Fruit fly (Drosophila melanogaster) whole organism, prepupa: ENCODE data around the gene CG6933.

Experiments used
- CG10631 ChIP-seq: fragments of 200-800 bp; sonication (Bioruptor generic); optimal IDR thresholded peaks from 2 replicates; lab custom pipeline; 2016; ENCODE audit warnings: missing biosample characterization, missing genetic modification characterization
- CG10669 ChIP-seq: fragments of 200-800 bp; sonication (Bioruptor generic); optimal IDR thresholded peaks from 3 replicates; lab custom pipeline; 2018; ENCODE audit warnings: missing biosample characterization, mild to moderate bottlenecking, missing genetic modification characterization, moderate library complexity
- CG11294 ChIP-seq: fragments of 200-800 bp; sonication (Bioruptor generic); IDR thresholded peaks from 2 replicates; pipeline ENCODE4 v1.3.6; 2022; ENCODE audit warnings: missing biosample characterization, missing genetic modification characterization
- CG11762 ChIP-seq: fragments of 200-800 bp; sonication (Bioruptor generic); optimal IDR thresholded peaks from 3 replicates; lab custom pipeline; 2016; ENCODE audit warnings: missing biosample characterization, missing genetic modification characterization; ENCODE audit not compliant: insufficient read depth
- CG11902 ChIP-seq: fragments of 200-800 bp; sonication (Bioruptor generic); optimal IDR thresholded peaks from 3 replicates; lab custom pipeline; 2016; ENCODE audit warnings: missing biosample characterization, missing genetic modification characterization
- CG15336 ChIP-seq: fragments of 200-800 bp; sonication (Bioruptor generic); IDR thresholded peaks from 2 replicates; pipeline ENCODE4 v1.3.6; 2022; ENCODE audit warnings: missing biosample characterization, missing genetic modification characterization
- CG1621 ChIP-seq: fragments of 200-800 bp; sonication (Bioruptor generic); optimal IDR thresholded peaks from 3 replicates; lab custom pipeline; 2018; ENCODE audit warnings: missing biosample characterization, mild to moderate bottlenecking, missing genetic modification characterization
- CG3032 ChIP-seq: fragments of 200-800 bp; optimal IDR thresholded peaks from 2 replicates; lab custom pipeline; 2019; ENCODE audit warnings: missing biosample characterization, mild to moderate bottlenecking, missing genetic modification characterization, moderate library complexity
- CG31627 ChIP-seq: fragments of 200-800 bp; sonication (Bioruptor generic); optimal IDR thresholded peaks from 3 replicates; lab custom pipeline; 2016; ENCODE audit warnings: missing biosample characterization, missing genetic modification characterization
- CG32006 ChIP-seq: fragments of 200-800 bp; sonication (Bioruptor generic); optimal IDR thresholded peaks from 3 replicates; lab custom pipeline; 2017; ENCODE audit warnings: missing biosample characterization, mild to moderate bottlenecking, missing genetic modification characterization
- CG34406 ChIP-seq: fragments of 200-800 bp; sonication (Bioruptor generic); optimal IDR thresholded peaks from 3 replicates; lab custom pipeline; 2016; ENCODE audit warnings: missing biosample characterization, missing genetic modification characterization
- CG3919 ChIP-seq: fragments of 200-800 bp; sonication (Bioruptor generic); optimal IDR thresholded peaks from 3 replicates; lab custom pipeline; 2016; ENCODE audit warnings: missing biosample characterization, missing genetic modification characterization
- CG4318 ChIP-seq: fragments of 200-800 bp; sonication (Bioruptor generic); optimal IDR thresholded peaks from 3 replicates; lab custom pipeline; 2017; ENCODE audit warnings: missing biosample characterization, mild to moderate bottlenecking, missing genetic modification characterization
- CG6163 ChIP-seq: fragments of 200-800 bp; sonication (Bioruptor generic); IDR thresholded peaks from 3 replicates; pipeline ENCODE4 v1.3.6; 2022; ENCODE audit warnings: missing biosample characterization, missing genetic modification characterization
- CG6792 ChIP-seq: fragments of 200-800 bp; sonication (Bioruptor generic); optimal IDR thresholded peaks from 3 replicates; lab custom pipeline; 2016; ENCODE audit warnings: missing biosample characterization, missing genetic modification characterization
- CG6808 ChIP-seq: fragments of 200-800 bp; sonication (Bioruptor generic); optimal IDR thresholded peaks from 3 replicates; lab custom pipeline; 2017; ENCODE audit warnings: missing biosample characterization, missing genetic modification characterization, mild to moderate bottlenecking, moderate library complexity, missing genetic modification reagents
- CG6854 ChIP-seq: fragments of 200-800 bp; sonication (Bioruptor generic); optimal IDR thresholded peaks from 2 replicates; lab custom pipeline; 2017; ENCODE audit warnings: missing biosample characterization, mild to moderate bottlenecking, missing genetic modification characterization
- CG7368 ChIP-seq: fragments of 200-800 bp; sonication (Bioruptor generic); optimal IDR thresholded peaks from 3 replicates; lab custom pipeline; 2016; ENCODE audit warnings: missing biosample characterization, missing genetic modification characterization
- CG8119 ChIP-seq: fragments of 200-800 bp; sonication (Bioruptor generic); IDR thresholded peaks from 3 replicates; pipeline ENCODE4 v1.3.6; 2022; ENCODE audit warnings: missing biosample characterization, missing genetic modification characterization
- CG8632 ChIP-seq: fragments of 200-800 bp; sonication (Bioruptor generic); optimal IDR thresholded peaks from 3 replicates; lab custom pipeline; 2016; ENCODE audit warnings: missing biosample characterization, missing genetic modification characterization
- Eip75B ChIP-seq: fragments of 200-800 bp; sonication (Bioruptor generic); optimal IDR thresholded peaks from 3 replicates; lab custom pipeline; 2016; ENCODE audit warnings: missing biosample characterization, missing genetic modification characterization
- Eip78C ChIP-seq: fragments of 200-800 bp; sonication (Bioruptor generic); peaks from one replicate; lab custom pipeline; 2016; ENCODE audit warnings: missing biosample characterization, missing genetic modification characterization
- Eip93F ChIP-seq: fragments of 200-800 bp; sonication (Bioruptor generic); optimal IDR thresholded peaks from 2 replicates; lab custom pipeline; 2016; ENCODE audit warnings: missing biosample characterization, mild to moderate bottlenecking, missing genetic modification characterization
- Ets21C ChIP-seq: fragments of 200-800 bp; sonication (Bioruptor generic); optimal IDR thresholded peaks from 3 replicates; lab custom pipeline; 2016; ENCODE audit warnings: missing biosample characterization, missing genetic modification characterization
- Ets96B ChIP-seq: fragments of 200-800 bp; optimal IDR thresholded peaks from 2 replicates; lab custom pipeline; 2019; ENCODE audit warnings: missing biosample characterization, mild to moderate bottlenecking, missing genetic modification characterization, moderate library complexity
- Hr38 ChIP-seq: sonication (Bioruptor generic); optimal IDR thresholded peaks from 2 replicates; lab custom pipeline; 2016; ENCODE audit warnings: missing biosample characterization, missing genetic modification characterization
- Hr4 ChIP-seq: fragments of 200-800 bp; sonication (Bioruptor generic); optimal IDR thresholded peaks from 3 replicates; lab custom pipeline; 2016; ENCODE audit warnings: missing biosample characterization, missing genetic modification characterization
- Lpt ChIP-seq: fragments of 200-800 bp; sonication (Bioruptor generic); optimal IDR thresholded peaks from 3 replicates; lab custom pipeline; 2016; ENCODE audit warnings: missing biosample characterization, missing genetic modification characterization
- Met ChIP-seq: fragments of 200-800 bp; sonication (Bioruptor generic); optimal IDR thresholded peaks from 3 replicates; lab custom pipeline; 2016; ENCODE audit warnings: missing biosample characterization, missing genetic modification characterization
- OdsH ChIP-seq: fragments of 200-800 bp; sonication (Bioruptor generic); optimal IDR thresholded peaks from 3 replicates; lab custom pipeline; 2016; ENCODE audit warnings: missing biosample characterization, missing genetic modification characterization
- Sox102F ChIP-seq: fragments of 200-800 bp; sonication (Bioruptor generic); optimal IDR thresholded peaks from 2 replicates; lab custom pipeline; 2016; ENCODE audit warnings: missing biosample characterization, mild to moderate bottlenecking, missing genetic modification characterization
- Sox14 ChIP-seq: fragments of 200-800 bp; sonication (Bioruptor generic); optimal IDR thresholded peaks from 3 replicates; lab custom pipeline; 2016; ENCODE audit warnings: missing biosample characterization, missing genetic modification characterization
- Sox15 ChIP-seq: fragments of 200-800 bp; sonication (Bioruptor generic); optimal IDR thresholded peaks from 3 replicates; lab custom pipeline; 2016; ENCODE audit warnings: missing biosample characterization, missing genetic modification characterization
- cyc ChIP-seq: fragments of 200-800 bp; sonication (Bioruptor generic); optimal IDR thresholded peaks from 3 replicates; lab custom pipeline; 2016; ENCODE audit warnings: missing biosample characterization, missing genetic modification characterization
- dac ChIP-seq: fragments of 200-800 bp; sonication (Bioruptor generic); optimal IDR thresholded peaks from 2 replicates; lab custom pipeline; 2017; ENCODE audit warnings: missing biosample characterization, mild to moderate bottlenecking, missing genetic modification characterization
- dsx ChIP-seq: fragments of 200-800 bp; optimal IDR thresholded peaks from 3 replicates; lab custom pipeline; 2019; ENCODE audit warnings: missing biosample characterization, mild to moderate bottlenecking, missing genetic modification characterization, moderate library complexity; ENCODE audit not compliant: poor library complexity, severe bottlenecking
- eg ChIP-seq: fragments of 200-800 bp; sonication (Bioruptor generic); IDR thresholded peaks from 3 replicates; pipeline ENCODE4 v1.3.6; 2022; ENCODE audit warnings: missing biosample characterization, missing genetic modification characterization
- esn ChIP-seq: fragments of 200-800 bp; sonication (Bioruptor generic); optimal IDR thresholded peaks from 2 replicates; lab custom pipeline; 2016; ENCODE audit warnings: missing biosample characterization, mild to moderate bottlenecking, missing genetic modification characterization, moderate library complexity
- fd59A ChIP-seq: fragments of 200-800 bp; sonication (Bioruptor generic); optimal IDR thresholded peaks from 2 replicates; lab custom pipeline; 2017; ENCODE audit warnings: missing biosample characterization, mild to moderate bottlenecking, missing genetic modification characterization, missing genetic modification reagents
- fd85E ChIP-seq: fragments of 200-800 bp; sonication (Bioruptor generic); optimal IDR thresholded peaks from 3 replicates; lab custom pipeline; 2016; ENCODE audit warnings: missing biosample characterization, missing genetic modification characterization
- fkh ChIP-seq: fragments of 200-800 bp; sonication (Bioruptor generic); optimal IDR thresholded peaks from 3 replicates; lab custom pipeline; 2017; ENCODE audit warnings: missing biosample characterization, mild to moderate bottlenecking, missing genetic modification characterization, moderate library complexity
- pdm3 ChIP-seq: fragments of 200-800 bp; sonication (Bioruptor generic); optimal IDR thresholded peaks from 3 replicates; lab custom pipeline; 2016; ENCODE audit warnings: missing biosample characterization, missing genetic modification characterization
- salr ChIP-seq, 2 experiments: fragments of 200-800 bp; sonication (Bioruptor generic); optimal IDR thresholded peaks; 3 replicates each; lab custom pipeline; 2016 to 2018; ENCODE audit warnings: missing biosample characterization in 2 of 2, missing genetic modification characterization in 2 of 2, mild to moderate bottlenecking in 1 of 2
- spab ChIP-seq: fragments of 200-800 bp; sonication (Bioruptor generic); optimal IDR thresholded peaks from 2 replicates; lab custom pipeline; 2017; ENCODE audit warnings: missing biosample characterization, mild to moderate bottlenecking, missing genetic modification characterization, missing genetic modification reagents
- ss ChIP-seq, 2 experiments: fragments of 200-800 bp; sonication (Bioruptor generic); optimal IDR thresholded peaks; 2 replicates in 1 of 2; 3 replicates in 1 of 2; lab custom pipeline; 2017 to 2018; ENCODE audit warnings: mild to moderate bottlenecking in 2 of 2, missing biosample characterization in 2 of 2, missing genetic modification characterization in 2 of 2, moderate library complexity in 1 of 2
- svp ChIP-seq: fragments of 200-800 bp; sonication (Bioruptor generic); peaks from one replicate; lab custom pipeline; 2016; ENCODE audit warnings: missing biosample characterization, missing genetic modification characterization
- topi ChIP-seq: fragments of 200-800 bp; sonication (Bioruptor generic); optimal IDR thresholded peaks from 3 replicates; lab custom pipeline; 2016; ENCODE audit warnings: missing biosample characterization, missing genetic modification characterization

CG6933 gene

DNA sequence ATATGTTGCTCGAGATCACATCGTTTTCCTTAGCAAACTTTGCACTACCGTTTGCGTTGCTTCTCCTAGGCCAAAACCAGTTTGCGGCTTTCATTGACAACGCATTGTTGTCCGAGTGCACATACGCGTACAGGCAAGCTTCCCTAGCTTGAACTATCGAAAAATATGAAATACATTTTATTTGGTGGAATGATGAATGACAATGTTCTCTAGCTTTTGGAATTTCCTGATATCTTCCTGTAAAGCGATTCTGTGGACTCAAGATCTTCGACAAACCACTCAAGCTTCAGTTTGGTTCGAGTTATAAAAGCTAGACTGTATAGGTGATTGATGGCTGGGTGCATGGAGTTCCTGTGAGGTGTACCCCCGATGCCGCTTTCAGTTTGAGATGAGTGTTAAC, 24.3 kb downstream of the CG6933 start (continued):
- TF ChIP-seq Sox14 (GFP tag; lab: Kevin White, UChicago) (peak; percentile 83), CG10631 (GFP tag; lab: Kevin White, UChicago) (peak; percentile 88), spab (GFP tag; lab: Kevin White, UChicago) (peak; percentile 85), Eip78C (peak; percentile 96), Hr38 (GFP tag; lab: Kevin White, UChicago) (no peak), fd85E (GFP tag; lab: Kevin White, UChicago) (no peak), CG7368 (GFP tag; lab: Kevin White, UChicago) (peak; percentile 75), fkh (GFP tag; lab: Kevin White, UChicago) (no peak), esn (GFP tag; lab: Kevin White, UChicago) (peak; percentile 33), Hr4 (GFP tag; lab: Kevin White, UChicago) (peak; percentile 92), salr (GFP tag; optimal IDR thresholded peaks at IDR 0.05; lab: Kevin White, UChicago) (peak; percentile 76 to 82), eg (peak; percentile 91), svp (GFP tag; lab: Kevin White, UChicago) (no peak), Ets21C (GFP tag; lab: Kevin White, UChicago) (no peak), CG11902 (GFP tag; lab: Kevin White, UChicago) (peak; percentile 54), CG11294 (GFP tag; lab: Robert Waterston, UW) (peak; percentile 74), CG15336 (GFP tag; lab: Robert Waterston, UW) (peak; percentile 92), Lpt (GFP tag; lab: Kevin White, UChicago) (peak; percentile 86), Sox102F (GFP tag; lab: Kevin White, UChicago) (peak; percentile 8), Eip93F (no peak), CG32006 (peak; percentile 93), CG11762 (GFP tag; lab: Kevin White, UChicago) (peak; percentile 72), Met (GFP tag; lab: Kevin White, UChicago) (no peak), OdsH (peak; percentile 83), CG6808 (GFP tag; lab: Kevin White, UChicago) (peak; percentile 83), CG8632 (peak; percentile 57), CG4318 (GFP tag; lab: Kevin White, UChicago) (peak; percentile 84), pdm3 (GFP tag; lab: Kevin White, UChicago) (peak; percentile 85), CG1621 (tag; lab: Kevin White, UChicago) (peak; percentile 84), topi (no peak), cyc (GFP tag; lab: Kevin White, UChicago) (peak; percentile 11), CG6792 (peak; percentile 74), CG6163 (GFP tag; lab: Robert Waterston, UW) (peak; percentile 92), Ets96B (tag; lab: Kevin White, UChicago) (peak; percentile 88), Eip75B (peak; percentile 87), CG3919 (GFP tag; lab: Kevin White, UChicago) (peak; percentile 90), CG3032 (peak; percentile 85), CG10669 (peak; percentile 87)

DNA sequence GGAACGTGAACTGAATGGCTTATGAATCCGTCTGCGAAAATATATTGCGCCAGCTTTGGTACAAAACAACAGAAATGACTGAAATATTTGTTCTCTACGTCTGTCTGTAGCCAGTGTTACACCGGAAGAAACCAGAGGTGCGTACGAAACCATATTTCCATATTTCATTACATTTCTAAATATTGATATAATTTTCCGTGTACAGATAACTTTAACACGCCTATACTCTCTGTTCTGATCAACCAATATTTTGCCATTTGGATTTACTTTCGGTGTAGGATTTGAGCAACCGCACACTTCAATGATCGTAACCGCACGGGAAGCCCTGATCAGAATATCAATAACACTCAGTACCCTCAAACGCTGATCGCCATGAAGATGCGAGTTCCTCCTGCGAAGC, 25.5 kb downstream of the CG6933 start:
- TF ChIP-seq dsx (GFP tag; lab: Kevin White, UChicago) (peak; percentile 35), spab (GFP tag; lab: Kevin White, UChicago) (peak; percentile 32), CG7368 (GFP tag; lab: Kevin White, UChicago) (peak; percentile 49), CG31627 (GFP tag; lab: Kevin White, UChicago) (peak; percentile 82), fkh (GFP tag; lab: Kevin White, UChicago) (no peak), Eip93F (no peak), Eip75B (peak; percentile 51), CG11902 (GFP tag; lab: Kevin White, UChicago) (peak; percentile 34), cyc (GFP tag; lab: Kevin White, UChicago) (peak; percentile 76), Sox14 (GFP tag; lab: Kevin White, UChicago) (peak; percentile 74), pdm3 (GFP tag; lab: Kevin White, UChicago) (peak; percentile 66), OdsH (peak; percentile 57), CG6854 (GFP tag; lab: Kevin White, UChicago) (peak; percentile 28), Sox15 (GFP tag; lab: Kevin White, UChicago) (peak; percentile 25), fd59A (GFP tag; lab: Kevin White, UChicago) (peak; percentile 22), Hr4 (GFP tag; lab: Kevin White, UChicago) (peak; percentile 46), CG3919 (GFP tag; lab: Kevin White, UChicago) (peak; percentile 66), CG6163 (GFP tag; lab: Robert Waterston, UW) (peak; percentile 67), svp (GFP tag; lab: Kevin White, UChicago) (no peak), CG8119 (GFP tag; lab: Robert Waterston, UW) (peak; percentile 57), ss (GFP tag; optimal IDR thresholded peaks at IDR 0.05; lab: Kevin White, UChicago) (peak; percentile 23 to 34), CG34406 (GFP tag; lab: Kevin White, UChicago) (peak; percentile 44), CG32006 (peak; percentile 55), Hr38 (GFP tag; lab: Kevin White, UChicago) (no peak), Lpt (GFP tag; lab: Kevin White, UChicago) (peak; percentile 15), CG11294 (GFP tag; lab: Robert Waterston, UW) (0 out of 2 replicates have a peak, but pooled peaks have one; percentile 12), dac (GFP tag; lab: Kevin White, UChicago) (no peak), Ets96B (tag; lab: Kevin White, UChicago) (peak; percentile 61), CG1621 (tag; lab: Kevin White, UChicago) (peak; percentile 55), Sox102F (GFP tag; lab: Kevin White, UChicago) (peak; percentile 72)
